Worm (Caenorhabditis elegans) whole organism, L3 larva: ENCODE results near the gene K08H2.7.

Experiments
- R02D3.7 ChIP-seq: fragments of 150-350 bp; optimal IDR thresholded peaks from 2 replicates; lab custom pipeline; 2014; ENCODE audit warnings: missing biosample characterization, missing genetic modification characterization
- ZK546.5 ChIP-seq: sonication (generic microtip); optimal IDR thresholded peaks from 2 replicates; lab custom pipeline; 2017; ENCODE audit warnings: missing biosample characterization, missing genetic modification characterization
- aly-2 ChIP-seq: fragments of 150-350 bp; optimal IDR thresholded peaks from 2 replicates; lab custom pipeline; 2014; ENCODE audit warnings: missing biosample characterization, missing genetic modification characterization
- ceh-16 ChIP-seq: sonication (generic microtip); optimal IDR thresholded peaks from 2 replicates; lab custom pipeline; 2017; ENCODE audit warnings: missing biosample characterization, missing genetic modification characterization
- ceh-28 ChIP-seq: fragments of 150-350 bp; optimal IDR thresholded peaks from 2 replicates; lab custom pipeline; 2014; ENCODE audit warnings: missing biosample characterization, missing genetic modification reagents, missing genetic modification characterization
- ceh-9 ChIP-seq: sonication (generic microtip); optimal IDR thresholded peaks from 2 replicates; lab custom pipeline; 2018; ENCODE audit warnings: missing biosample characterization, missing genetic modification characterization
- daf-12 ChIP-seq: fragments of 150-350 bp; optimal IDR thresholded peaks from 2 replicates; lab custom pipeline; 2014; ENCODE audit warnings: missing biosample characterization, missing genetic modification reagents, missing genetic modification characterization
- elt-1 ChIP-seq: fragments of 150-350 bp; optimal IDR thresholded peaks from 2 replicates; lab custom pipeline; 2014; ENCODE audit warnings: missing biosample characterization, missing genetic modification characterization
- elt-2 ChIP-seq: sonication (generic microtip); optimal IDR thresholded peaks from 2 replicates; lab custom pipeline; 2016; ENCODE audit warnings: missing genetic modification reagents, mild to moderate bottlenecking, missing genetic modification characterization, missing compliant biosample characterization
- elt-3 ChIP-seq, 3 experiments: fragments of 150-350 bp in 1 of 3; sonication (generic microtip) in 2 of 3; optimal IDR thresholded peaks; 2 replicates in 2 of 3; 4 replicates in 1 of 3; lab custom pipeline; 2014 to 2017; ENCODE audit warnings: missing biosample characterization in 3 of 3, missing genetic modification characterization in 3 of 3
- eor-1 ChIP-seq, 2 experiments: fragments of 150-350 bp; optimal IDR thresholded peaks; 2 replicates each; lab custom pipeline; 2014 to 2018; ENCODE audit warnings: missing biosample characterization in 2 of 2, missing genetic modification characterization in 2 of 2
- fkh-10 ChIP-seq: sonication (generic microtip); optimal IDR thresholded peaks from 2 replicates; lab custom pipeline; 2017; ENCODE audit warnings: missing biosample characterization, missing genetic modification reagents, missing genetic modification characterization
- fkh-2 ChIP-seq: fragments of 150-350 bp; optimal IDR thresholded peaks from 2 replicates; lab custom pipeline; 2014; ENCODE audit warnings: missing biosample characterization, missing genetic modification reagents, missing genetic modification characterization
- fos-1 ChIP-seq: fragments of 150-350 bp; optimal IDR thresholded peaks from 2 replicates; lab custom pipeline; 2014; ENCODE audit warnings: missing biosample characterization, missing genetic modification characterization
- hmg-11 ChIP-seq: sonication (generic microtip); optimal IDR thresholded peaks from 2 replicates; lab custom pipeline; 2016; ENCODE audit warnings: missing genetic modification characterization, missing compliant biosample characterization
- jun-1 ChIP-seq: fragments of 150-350 bp; optimal IDR thresholded peaks from 2 replicates; lab custom pipeline; 2014; ENCODE audit warnings: missing biosample characterization, missing genetic modification reagents, missing genetic modification characterization
- lin-15B ChIP-seq: fragments of 150-350 bp; optimal IDR thresholded peaks from 2 replicates; lab custom pipeline; 2014; ENCODE audit warnings: missing biosample characterization, missing genetic modification characterization
- lin-39 ChIP-seq: fragments of 150-350 bp; optimal IDR thresholded peaks from 2 replicates; lab custom pipeline; 2018; ENCODE audit warnings: missing biosample characterization, missing genetic modification reagents, missing genetic modification characterization
- lsy-12 ChIP-seq: sonication (generic microtip); optimal IDR thresholded peaks from 2 replicates; lab custom pipeline; 2016; ENCODE audit warnings: mild to moderate bottlenecking, missing genetic modification characterization, missing compliant biosample characterization
- mdl-1 ChIP-seq: fragments of 150-350 bp; optimal IDR thresholded peaks from 2 replicates; lab custom pipeline; 2014; ENCODE audit warnings: missing biosample characterization, missing genetic modification characterization
- mml-1 ChIP-seq: fragments of 150-350 bp; sonication (generic microtip); optimal IDR thresholded peaks from 3 replicates; lab custom pipeline; 2014; ENCODE audit warnings: missing biosample characterization, missing genetic modification characterization
- nhr-11 ChIP-seq: fragments of 150-350 bp; optimal IDR thresholded peaks from 2 replicates; lab custom pipeline; 2014; ENCODE audit warnings: missing biosample characterization, missing genetic modification characterization
- nhr-12 ChIP-seq: fragments of 150-350 bp; optimal IDR thresholded peaks from 2 replicates; lab custom pipeline; 2014; ENCODE audit warnings: missing biosample characterization, missing genetic modification characterization
- nhr-23 ChIP-seq: fragments of 150-350 bp; optimal IDR thresholded peaks from 2 replicates; lab custom pipeline; 2014; ENCODE audit warnings: missing biosample characterization, missing genetic modification reagents, missing genetic modification characterization
- nhr-237 ChIP-seq: fragments of 150-350 bp; optimal IDR thresholded peaks from 2 replicates; lab custom pipeline; 2014; ENCODE audit warnings: missing biosample characterization, missing genetic modification characterization
- nhr-25 ChIP-seq: sonication (generic microtip); optimal IDR thresholded peaks from 2 replicates; lab custom pipeline; 2017; ENCODE audit warnings: missing biosample characterization, missing genetic modification characterization
- nhr-43 ChIP-seq: sonication (generic microtip); optimal IDR thresholded peaks from 2 replicates; lab custom pipeline; 2016; ENCODE audit warnings: mild to moderate bottlenecking, missing genetic modification characterization, missing compliant biosample characterization; ENCODE audit not compliant: poor library complexity, severe bottlenecking
- nhr-67 ChIP-seq: fragments of 150-350 bp; optimal IDR thresholded peaks from 2 replicates; lab custom pipeline; 2014; ENCODE audit warnings: missing biosample characterization, missing genetic modification characterization
- nhr-76 ChIP-seq: fragments of 150-350 bp; sonication (generic microtip); optimal IDR thresholded peaks from 5 replicates; lab custom pipeline; 2014; ENCODE audit warnings: missing biosample characterization, missing genetic modification characterization
- pha-4 ChIP-seq: fragments of 150-350 bp; optimal IDR thresholded peaks from 2 replicates; lab custom pipeline; 2014; ENCODE audit warnings: missing biosample characterization, missing genetic modification reagents, missing genetic modification characterization
- pqm-1 ChIP-seq: fragments of 150-350 bp; optimal IDR thresholded peaks from 2 replicates; lab custom pipeline; 2017; ENCODE audit warnings: missing biosample characterization, missing genetic modification characterization, inconsistent platforms
- skn-1 ChIP-seq: fragments of 150-350 bp; optimal IDR thresholded peaks from 2 replicates; lab custom pipeline; 2014; ENCODE audit warnings: missing biosample characterization, missing genetic modification characterization
- unc-39 ChIP-seq: sonication (generic microtip); optimal IDR thresholded peaks from 4 replicates; lab custom pipeline; 2017; ENCODE audit warnings: missing biosample characterization, missing genetic modification characterization
- ztf-11 ChIP-seq: fragments of 150-350 bp; optimal IDR thresholded peaks from 2 replicates; lab custom pipeline; 2014; ENCODE audit warnings: missing biosample characterization, missing genetic modification characterization

The K08H2.7 gene

DNA sequence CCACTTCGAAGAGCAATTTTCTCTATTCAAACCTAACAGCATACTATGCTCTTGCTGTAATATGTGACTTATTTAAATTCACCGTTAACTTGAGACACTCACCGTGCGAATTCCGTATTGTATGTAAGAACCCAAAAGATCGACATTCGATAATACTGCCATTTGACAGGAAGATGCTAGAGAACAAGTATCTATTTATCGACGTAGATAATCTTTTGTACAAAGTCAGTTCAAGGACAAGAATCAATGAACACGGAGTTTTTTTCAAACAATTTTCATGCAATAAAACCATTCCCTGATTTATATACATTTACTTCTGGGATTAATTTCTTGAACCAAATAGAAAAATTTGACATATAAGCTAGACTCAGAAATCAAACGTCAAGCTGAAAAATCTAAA is at the start of gene K08H2.7:
K08H2.7 (minus strand) TSS at position 173 of the 400 bp plus-strand sequence.
- TF ChIP-seq elt-1 (tag; lab: Kevin White, UChicago) (peak; percentile 97), nhr-23 (tag; lab: Kevin White, UChicago) (peak; percentile 20), jun-1 (no peak), nhr-25 (tag; lab: Kevin White, UChicago) (peak; percentile 70)

DNA sequence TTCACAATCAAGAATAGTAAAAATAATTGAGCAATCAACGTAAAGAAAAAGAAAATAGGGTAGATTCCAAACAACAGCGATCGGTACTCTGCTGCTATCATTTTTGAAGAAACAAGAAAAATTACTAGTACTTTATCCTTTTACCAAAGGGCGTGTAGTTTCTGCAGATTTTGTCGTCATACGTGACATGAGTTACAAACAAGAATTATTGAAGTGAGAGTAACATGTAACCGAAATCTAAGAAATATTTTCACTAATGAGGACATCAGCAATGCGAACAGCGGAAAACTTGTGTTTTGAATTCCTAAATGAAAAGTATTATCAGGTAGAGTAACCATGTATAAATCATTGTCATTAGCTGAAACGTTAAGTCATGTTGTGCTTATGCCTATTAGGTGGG is 46.4 kb upstream of the K08H2.7 start, which contains the start of gene srd-36:
srd-36 (minus strand) TSS at position 101 of the 400 bp plus-strand sequence.
- TF ChIP-seq mdl-1 (no peak), nhr-67 (tag; lab: Kevin White, UChicago) (no peak), pha-4 (tag; lab: Kevin White, UChicago) (no peak), ztf-11 (tag; lab: Kevin White, UChicago) (no peak), fkh-10 (no peak), nhr-76 (tag; lab: Kevin White, UChicago) (no peak), fkh-2 (tag; lab: Kevin White, UChicago) (no peak), fos-1 (tag; lab: Kevin White, UChicago) (no peak)

DNA sequence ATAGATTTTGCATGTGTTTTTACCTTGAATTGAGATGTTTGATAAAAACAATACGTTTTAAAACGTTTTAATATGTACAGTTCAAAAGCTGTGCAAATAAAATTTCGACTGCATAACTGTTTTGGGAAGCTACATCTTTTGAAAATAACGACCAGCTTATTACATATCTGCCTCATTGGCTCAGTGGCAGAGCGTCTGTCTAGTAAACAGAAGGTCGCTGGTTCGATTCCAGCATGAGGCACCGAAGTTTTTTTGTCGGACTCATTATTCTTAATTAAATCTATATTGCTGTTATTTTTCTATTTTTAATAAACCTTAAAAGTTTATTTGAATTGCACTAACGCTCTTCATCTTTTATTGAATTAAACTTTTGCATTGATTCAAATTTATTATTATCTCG is 44.8 kb upstream of the K08H2.7 start:
- TF ChIP-seq ceh-16 (tag; lab: Kevin White, UChicago): no peak
- no peak for TF ChIP-seq lin-15B (tag; lab: Kevin White, UChicago)
- TF ChIP-seq skn-1: no peak
- TF ChIP-seq nhr-237 (tag; lab: Kevin White, UChicago): no peak
- no peak for TF ChIP-seq nhr-11 (tag; lab: Kevin White, UChicago)

DNA sequence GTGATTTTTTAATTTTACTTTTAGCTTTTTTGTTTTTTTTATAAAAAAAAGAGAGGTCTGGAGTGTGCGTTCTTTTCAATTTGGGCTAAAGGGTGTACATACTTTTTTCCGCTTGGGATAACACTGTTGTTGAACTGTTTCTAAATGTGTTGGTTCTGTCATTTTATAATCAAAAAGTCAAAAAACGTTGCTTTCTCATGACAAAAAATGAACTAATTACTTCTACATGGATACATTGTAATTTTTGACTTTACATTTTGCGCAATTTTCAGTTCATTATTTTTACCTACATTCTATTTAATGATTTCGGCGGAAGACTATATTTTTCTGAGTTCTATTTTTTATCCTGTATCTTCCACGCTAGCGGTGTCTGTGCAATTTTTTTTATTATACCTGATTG is 43.3 kb upstream of the K08H2.7 start, which contains the start of gene srd-38:
srd-38 (plus strand) TSS at position 301 of the 400 bp plus-strand sequence.
- TF ChIP-seq lsy-12 (tag; lab: Kevin White, UChicago) (no peak), nhr-43 (tag; lab: Kevin White, UChicago) (no peak), mml-1 (tag; lab: Kevin White, UChicago) (no peak), unc-39 (tag; lab: Kevin White, UChicago) (no peak), ZK546.5 (tag; lab: Kevin White, UChicago) (no peak), ceh-28 (no peak), eor-1 (tag; optimal IDR thresholded peaks at IDR 0.05; lab: Kevin White, UChicago) (no peak), elt-2 (no peak), jun-1 (no peak), nhr-76 (tag; lab: Kevin White, UChicago) (no peak), ceh-9 (tag; lab: Kevin White, UChicago) (no peak), pqm-1 (tag; lab: Kevin White, UChicago) (no peak), lin-15B (tag; lab: Kevin White, UChicago) (no peak), elt-3 (tag; optimal IDR thresholded peaks at IDR 0.05; lab: Kevin White, UChicago) (no peak), fkh-2 (tag; lab: Kevin White, UChicago) (no peak)

DNA sequence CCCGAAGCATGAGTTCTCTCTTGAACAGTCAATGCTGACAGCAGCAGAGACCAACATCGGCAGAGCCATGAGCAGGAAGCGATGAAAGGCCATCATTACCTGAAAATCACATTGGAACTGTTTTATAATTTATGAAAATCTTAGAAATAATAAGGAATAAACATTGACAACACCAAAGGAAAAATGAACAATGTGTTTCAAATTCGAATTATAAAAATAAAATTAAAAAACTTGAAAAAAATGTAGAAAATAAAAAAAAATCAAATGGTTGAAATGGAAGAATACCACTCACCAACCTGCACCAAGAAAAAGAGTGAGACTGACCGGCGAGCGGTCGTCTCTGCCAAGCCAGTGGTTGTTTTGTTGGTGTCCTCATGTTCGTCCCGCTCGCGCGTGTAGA is 42.3 kb upstream of the K08H2.7 start, which contains the start of gene R04D3.3:
R04D3.3 (minus strand) TSS at position 101 of the 400 bp plus-strand sequence.
- no peak for TF ChIP-seq nhr-43 (tag; lab: Kevin White, UChicago)
- TF ChIP-seq skn-1: no peak
- TF ChIP-seq nhr-67 (tag; lab: Kevin White, UChicago): no peak
- TF ChIP-seq fkh-2 (tag; lab: Kevin White, UChicago): no peak
- TF ChIP-seq hmg-11: no peak
- TF ChIP-seq unc-39 (tag; lab: Kevin White, UChicago): no peak
- TF ChIP-seq nhr-76 (tag; lab: Kevin White, UChicago): no peak
- TF ChIP-seq lin-39 (tag; lab: Kevin White, UChicago): no peak

DNA sequence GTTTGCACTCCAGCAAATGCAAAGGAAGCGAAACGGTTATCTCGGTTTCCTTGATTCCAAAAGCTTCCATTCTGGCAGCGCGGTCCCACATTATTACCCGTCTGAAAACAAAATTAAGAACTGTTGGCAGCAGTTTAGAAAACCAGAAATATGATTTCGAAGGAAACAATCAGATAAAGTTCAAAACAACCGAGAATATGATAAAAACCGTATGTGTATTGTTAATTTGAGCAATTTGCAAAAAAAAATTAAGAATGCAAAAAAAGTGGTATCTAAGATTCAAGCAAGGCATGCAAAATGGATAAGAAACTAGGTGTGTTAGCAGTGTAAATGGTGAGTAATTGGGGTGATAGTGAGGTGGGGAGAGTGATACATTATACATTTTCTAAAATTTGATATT is 40.5 kb upstream of the K08H2.7 start, which contains the start of gene R04D3.4:
R04D3.4 (minus strand) TSS at position 101 of the 400 bp plus-strand sequence.
- no peak for TF ChIP-seq hmg-11
- TF ChIP-seq elt-3 (tag; optimal IDR thresholded peaks at IDR 0.05; lab: Kevin White, UChicago): no peak
- no peak for TF ChIP-seq jun-1
- TF ChIP-seq aly-2 (tag; lab: Kevin White, UChicago): no peak
- TF ChIP-seq fkh-2 (tag; lab: Kevin White, UChicago): no peak
- no peak for TF ChIP-seq nhr-12
- TF ChIP-seq ZK546.5 (tag; lab: Kevin White, UChicago): no peak
- TF ChIP-seq lin-15B (tag; lab: Kevin White, UChicago): no peak
- no peak for TF ChIP-seq daf-12 (tag; lab: Kevin White, UChicago)
- TF ChIP-seq ceh-9 (tag; lab: Kevin White, UChicago): no peak
- no peak for TF ChIP-seq nhr-23 (tag; lab: Kevin White, UChicago)
- no peak for TF ChIP-seq R02D3.7
- no peak for TF ChIP-seq nhr-25 (tag; lab: Kevin White, UChicago)
